Worm (Caenorhabditis elegans) whole organism, young adult: Measurements from ENCODE around the gene moc-3.
"Not testable (repeated sequence)": the region's sequence is repeated elsewhere in the genome, so short reads cannot be mapped to it uniquely, and the experiment has no call there.

Source experiments
- F10E7.11 ChIP-seq: sonication (generic microtip); optimal IDR thresholded peaks from 2 replicates; lab custom pipeline; 2017; ENCODE audit warnings: mild to moderate bottlenecking, missing genetic modification characterization, moderate library complexity, missing compliant biosample characterization
- atf-7 ChIP-seq: sonication (generic microtip); optimal IDR thresholded peaks from 2 replicates; lab custom pipeline; 2017; ENCODE audit warnings: mild to moderate bottlenecking, missing genetic modification characterization, missing compliant biosample characterization
- bed-2 ChIP-seq: fragments of 200-800 bp; sonication (Bioruptor generic); IDR thresholded peaks from 2 replicates; pipeline ENCODE4 v1.3.6; 2022; ENCODE audit warnings: missing genetic modification reagents, missing genetic modification characterization, missing compliant biosample characterization
- dpl-1 ChIP-seq: fragments of 150-350 bp; optimal IDR thresholded peaks from 2 replicates; lab custom pipeline; 2014; ENCODE audit warnings: missing biosample characterization, missing genetic modification reagents, missing genetic modification characterization
- lin-35 ChIP-seq, 3 experiments: fragments of 150-350 bp in 2 of 3; sonication (generic microtip) in 1 of 3; optimal IDR thresholded peaks; 2 replicates each; lab custom pipeline; 2014 to 2018; ENCODE audit warnings: missing biosample characterization in 3 of 3, missing genetic modification characterization in 3 of 3, missing genetic modification reagents in 3 of 3
- sea-2 ChIP-seq: fragments of 200-800 bp; sonication (Bioruptor generic); IDR thresholded peaks from 2 replicates; pipeline ENCODE4 v1.3.6; 2022; ENCODE audit warnings: missing genetic modification characterization, missing compliant biosample characterization
- ztf-25 ChIP-seq: fragments of 200-800 bp; sonication (Bioruptor generic); IDR thresholded peaks from 2 replicates; pipeline ENCODE4 v1.3.6; 2022; ENCODE audit warnings: missing genetic modification reagents, missing genetic modification characterization, missing compliant biosample characterization

DNA sequence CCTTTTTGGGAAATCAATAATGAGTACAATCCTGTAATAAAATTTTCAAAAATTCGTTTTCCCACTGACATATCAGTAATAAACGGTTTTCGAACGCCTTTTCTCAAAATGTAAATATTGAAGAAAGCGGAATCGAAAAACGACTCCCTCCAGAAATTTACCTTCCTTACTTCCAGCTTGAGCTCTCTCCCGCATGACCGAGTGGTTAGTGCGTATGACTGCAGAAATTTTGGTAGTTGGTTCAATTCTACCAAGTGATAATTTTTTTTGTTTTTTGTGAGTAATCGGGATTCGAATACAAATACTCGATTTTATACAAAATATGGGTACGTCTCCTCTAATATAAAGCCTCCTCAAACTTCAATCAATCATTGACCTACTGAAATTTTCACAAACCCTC, 6.8 kb upstream of the moc-3 start:
- not testable (repeated sequence) for TF ChIP-seq sea-2 (GFP tag; lab: Robert Waterston, UW); bed-2 (GFP tag; lab: Robert Waterston, UW); lin-35 (GFP tag; optimal IDR thresholded peaks at IDR 0.05; lab: Kevin White, UChicago); dpl-1 (GFP tag; lab: Kevin White, UChicago); atf-7 (tag; lab: Kevin White, UChicago); ztf-25 (GFP tag; lab: Robert Waterston, UW); F10E7.11 (tag; lab: Kevin White, UChicago)
